Worm (Caenorhabditis elegans) whole organism, early embryonic: ENCODE measurements around the gene ech-9.

Experiments
- ama-1 ChIP-seq: fragments of 150-350 bp; optimal IDR thresholded peaks from 2 replicates; lab custom pipeline; 2014
- flt-1 ChIP-seq: fragments of 200-800 bp; sonication (Bioruptor generic); IDR thresholded peaks from 2 replicates; pipeline ENCODE4 v1.3.6; 2022; ENCODE audit warnings: missing genetic modification characterization, missing compliant biosample characterization
- hmbx-1 ChIP-seq: sonication (generic microtip); optimal IDR thresholded peaks from 2 replicates; lab custom pipeline; 2016; ENCODE audit warnings: mild to moderate bottlenecking, missing genetic modification characterization, missing compliant biosample characterization
- pes-1 ChIP-seq: fragments of 200-800 bp; sonication (Bioruptor generic); IDR thresholded peaks from 2 replicates; pipeline ENCODE4 v1.3.6; 2022; ENCODE audit warnings: missing genetic modification reagents, missing genetic modification characterization, missing compliant biosample characterization

DNA sequence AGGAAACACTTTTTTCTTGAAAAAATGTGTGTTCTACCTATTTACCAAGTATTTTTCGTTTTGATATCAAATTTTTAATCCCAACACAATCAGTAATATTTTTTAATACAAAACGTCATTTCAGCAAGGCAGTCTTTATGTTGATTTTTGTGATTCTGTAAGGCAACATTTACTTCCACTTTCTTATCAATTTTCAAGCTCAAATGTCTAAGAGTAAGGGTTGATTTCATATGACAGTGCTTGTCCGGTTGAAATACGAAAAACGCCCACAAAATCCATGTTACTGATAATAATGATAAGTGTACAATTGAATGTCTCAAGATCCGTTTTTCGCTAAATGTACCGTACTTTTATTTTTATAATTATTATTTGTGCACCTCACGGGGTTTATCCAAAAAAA lies 977 bp upstream of the ech-9 start:
- TF ChIP-seq flt-1 (no peak), hmbx-1 (tag; lab: Kevin White, UChicago) (no peak), pes-1 (GFP tag; lab: Robert Waterston, UW) (no peak), ama-1 (lab: Kevin White, UChicago) (no peak)
